Fruit fly (Drosophila melanogaster): Measurements from ENCODE around the gene CG13445.

dm6 chr3L:15768947-15769389 is 40.3 kb upstream of the CG13445 start:
- TF ChIP-seq acj6 (GFP tag; optimal IDR thresholded peaks at IDR 0.05): no peak
- no peak for TF ChIP-seq CG1621 (tag; optimal IDR thresholded peaks at IDR 0.05)
- peak; percentile 41 for TF ChIP-seq CG32006 (GFP tag; optimal IDR thresholded peaks at IDR 0.05)
- TF ChIP-seq CG8119 (GFP tag; IDR thresholded peaks at IDR 0.05): peak; percentile 44; the same call in 1 of the 3 replicates
- TF ChIP-seq Sox102F (GFP tag; optimal IDR thresholded peaks at IDR 0.05): no peak
- no peak for TF ChIP-seq CG9139 (GFP tag; optimal IDR thresholded peaks at IDR 0.05)
- TF ChIP-seq CG6808 (GFP tag; optimal IDR thresholded peaks at IDR 0.05): no peak
- no peak for TF ChIP-seq CG6163 (GFP tag; IDR thresholded peaks at IDR 0.05)
- TF ChIP-seq Lpt (GFP tag; optimal IDR thresholded peaks at IDR 0.05): no peak
- TF ChIP-seq fd59A (GFP tag; optimal IDR thresholded peaks at IDR 0.05): no peak
- no peak for TF ChIP-seq CG3032 (tag; optimal IDR thresholded peaks at IDR 0.05)

All from whole organism, prepupa.